Worm (Caenorhabditis elegans): ENCODE data around the gene Y41G9A.10.

- TF ChIP-seq dao-5 (tag; optimal IDR thresholded peaks at IDR 0.05) (no peak), W03F9.2 (tag; optimal IDR thresholded peaks at IDR 0.05) (no peak)
These were observed 7.3 kb downstream of the Y41G9A.10 start for ce11 chrX:2939085-2939484.

Data from whole organism, L4/young adult.